Worm (Caenorhabditis elegans) whole organism, late embryonic: ENCODE results near the gene bath-46.
"Not testable (repeated sequence)": the region's sequence is repeated elsewhere in the genome, so short reads cannot be mapped to it uniquely, and the experiment has no call there.

Source experiments
- C38D4.7 ChIP-seq: fragments of 200-800 bp; sonication (Bioruptor generic); optimal IDR thresholded peaks from 2 replicates; lab custom pipeline; 2018; ENCODE audit warnings: mild to moderate bottlenecking, missing genetic modification characterization, moderate library complexity, missing compliant biosample characterization
- F13H6.1 ChIP-seq: sonication (generic microtip); optimal IDR thresholded peaks from 2 replicates; lab custom pipeline; 2016; ENCODE audit warnings: missing genetic modification characterization, missing compliant biosample characterization
- ceh-18 ChIP-seq: sonication (generic microtip); optimal IDR thresholded peaks from 2 replicates; lab custom pipeline; 2016; ENCODE audit warnings: missing genetic modification characterization, missing compliant biosample characterization
- ceh-19 ChIP-seq: fragments of 200-800 bp; sonication (Bioruptor generic); optimal IDR thresholded peaks from 2 replicates; lab custom pipeline; 2018; ENCODE audit warnings: mild to moderate bottlenecking, missing genetic modification characterization, missing compliant biosample characterization
- ceh-22 ChIP-seq: sonication (generic microtip); optimal IDR thresholded peaks from 2 replicates; lab custom pipeline; 2017; ENCODE audit warnings: missing biosample characterization, missing genetic modification characterization
- ceh-24 ChIP-seq: sonication (generic microtip); optimal IDR thresholded peaks from 2 replicates; lab custom pipeline; 2016; ENCODE audit warnings: mild to moderate bottlenecking, missing genetic modification characterization, missing compliant biosample characterization
- ceh-31 ChIP-seq: sonication (generic microtip); optimal IDR thresholded peaks from 2 replicates; lab custom pipeline; 2016; ENCODE audit warnings: missing genetic modification characterization, missing compliant biosample characterization
- ceh-34 ChIP-seq: sonication (generic microtip); optimal IDR thresholded peaks from 2 replicates; lab custom pipeline; 2016; ENCODE audit warnings: mild to moderate bottlenecking, missing genetic modification characterization, missing compliant biosample characterization
- ceh-6 ChIP-seq: fragments of 200-800 bp; sonication (Bioruptor generic); optimal IDR thresholded peaks from 2 replicates; lab custom pipeline; 2018; ENCODE audit warnings: mild to moderate bottlenecking, missing genetic modification characterization, missing compliant biosample characterization
- elt-4 ChIP-seq: sonication (generic microtip); optimal IDR thresholded peaks from 2 replicates; lab custom pipeline; 2016; ENCODE audit warnings: missing genetic modification characterization, missing compliant biosample characterization
- eyg-1 ChIP-seq: sonication (generic microtip); optimal IDR thresholded peaks from 2 replicates; lab custom pipeline; 2016; ENCODE audit warnings: missing genotype, missing genetic modification characterization, missing compliant biosample characterization
- fkh-6 ChIP-seq: sonication (generic microtip); optimal IDR thresholded peaks from 2 replicates; lab custom pipeline; 2016; ENCODE audit warnings: missing genetic modification characterization, missing compliant biosample characterization
- gmeb-2 ChIP-seq: sonication (generic microtip); optimal IDR thresholded peaks from 2 replicates; lab custom pipeline; 2016; ENCODE audit warnings: missing genetic modification characterization, inconsistent platforms, missing compliant biosample characterization
- hlh-30 ChIP-seq: sonication (generic microtip); optimal IDR thresholded peaks from 2 replicates; lab custom pipeline; 2017; ENCODE audit warnings: antibody characterized with exemption, missing genetic modification characterization, missing compliant biosample characterization; ENCODE audit not compliant: insufficient read depth
- hlh-8 ChIP-seq: sonication (generic microtip); optimal IDR thresholded peaks from 2 replicates; lab custom pipeline; 2016; ENCODE audit warnings: missing genotype, missing genetic modification characterization, missing compliant biosample characterization
- lim-6 ChIP-seq: sonication (generic microtip); optimal IDR thresholded peaks from 2 replicates; lab custom pipeline; 2016; ENCODE audit warnings: missing genetic modification characterization, missing compliant biosample characterization
- lin-11 ChIP-seq: fragments of 200-800 bp; sonication (Bioruptor generic); optimal IDR thresholded peaks from 2 replicates; lab custom pipeline; 2018; ENCODE audit warnings: mild to moderate bottlenecking, missing genetic modification characterization, missing compliant biosample characterization
- madf-2 ChIP-seq: sonication (generic microtip); optimal IDR thresholded peaks from 2 replicates; lab custom pipeline; 2017; ENCODE audit warnings: missing genetic modification characterization, missing compliant biosample characterization
- mec-3 ChIP-seq: sonication (generic microtip); optimal IDR thresholded peaks from 2 replicates; lab custom pipeline; 2016; ENCODE audit warnings: borderline replicate concordance, missing genetic modification characterization, missing compliant biosample characterization
- nhr-11 ChIP-seq: fragments of 150-350 bp; optimal IDR thresholded peaks from 2 replicates; lab custom pipeline; 2014; ENCODE audit warnings: missing biosample characterization, missing genetic modification characterization
- npax-4 ChIP-seq: sonication (generic microtip); optimal IDR thresholded peaks from 2 replicates; lab custom pipeline; 2016; ENCODE audit warnings: missing genetic modification characterization, missing compliant biosample characterization
- pax-1 ChIP-seq: fragments of 150-350 bp; optimal IDR thresholded peaks from 2 replicates; lab custom pipeline; 2014; ENCODE audit warnings: missing biosample characterization, missing genetic modification characterization
- pha-2 ChIP-seq: sonication (generic microtip); optimal IDR thresholded peaks from 2 replicates; lab custom pipeline; 2017; ENCODE audit warnings: mild to moderate bottlenecking, missing genetic modification characterization, missing compliant biosample characterization
- pha-4 ChIP-seq: fragments of 150-350 bp; optimal IDR thresholded peaks from 2 replicates; lab custom pipeline; 2018; ENCODE audit warnings: missing biosample characterization, missing genetic modification reagents, missing genetic modification characterization
- pqm-1 ChIP-seq: sonication (generic microtip); optimal IDR thresholded peaks from 2 replicates; lab custom pipeline; 2016; ENCODE audit warnings: missing genetic modification characterization, missing compliant biosample characterization
- sox-2 ChIP-seq: fragments of 200-800 bp; sonication (Bioruptor generic); IDR thresholded peaks from 2 replicates; pipeline ENCODE4 v1.3.6; 2022; ENCODE audit warnings: missing genetic modification reagents, missing genetic modification characterization, missing compliant biosample characterization
- sox-4 ChIP-seq: sonication (generic microtip); optimal IDR thresholded peaks from 2 replicates; lab custom pipeline; 2017; ENCODE audit warnings: mild to moderate bottlenecking, missing genetic modification characterization, inconsistent platforms, missing compliant biosample characterization
- syd-9 ChIP-seq: sonication (generic microtip); optimal IDR thresholded peaks from 2 replicates; lab custom pipeline; 2016; ENCODE audit warnings: mild to moderate bottlenecking, missing genetic modification characterization, moderate library complexity, missing compliant biosample characterization
- tbx-7 ChIP-seq: sonication (generic microtip); optimal IDR thresholded peaks from 2 replicates; lab custom pipeline; 2016; ENCODE audit warnings: missing genotype, missing genetic modification characterization, missing compliant biosample characterization
- ttx-3 ChIP-seq: sonication (generic microtip); optimal IDR thresholded peaks from 2 replicates; lab custom pipeline; 2016; ENCODE audit warnings: missing genetic modification reagents, missing genetic modification characterization, missing compliant biosample characterization
- unc-42 ChIP-seq: sonication (generic microtip); optimal IDR thresholded peaks from 2 replicates; lab custom pipeline; 2016; ENCODE audit warnings: missing genotype, missing genetic modification characterization, missing compliant biosample characterization
- unc-86 ChIP-seq: sonication (generic microtip); optimal IDR thresholded peaks from 2 replicates; lab custom pipeline; 2016; ENCODE audit warnings: missing genetic modification characterization, missing compliant biosample characterization
- ztf-16 ChIP-seq: sonication (generic microtip); optimal IDR thresholded peaks from 2 replicates; lab custom pipeline; 2017; ENCODE audit warnings: missing genetic modification characterization, missing compliant biosample characterization

bath-46 gene

ce11 chrII:1597101-1598088 lies at the start of gene bath-46:
Gene bath-46, plus strand, starts transcription at chrII:1597906.
- TF ChIP-seq sox-4 (tag; lab: Kevin White, UChicago) (no peak), syd-9 (no peak), gmeb-2 (tag; lab: Kevin White, UChicago) (no peak), ceh-24 (no peak), pax-1 (no peak), nhr-11 (tag; lab: Kevin White, UChicago) (no peak), F13H6.1 (tag; lab: Kevin White, UChicago) (no peak), ceh-31 (tag; lab: Kevin White, UChicago) (no peak)

ce11 chrII:1550501-1550900 lies 47.2 kb upstream of the bath-46 start, which contains the start of the genes fbxb-52 and fbxb-51:
Gene fbxb-52, minus strand, starts transcription at chrII:1550601.
Gene fbxb-51, plus strand, starts transcription at chrII:1550712.
- TF ChIP-seq lim-6 (tag; lab: Kevin White, UChicago) (no peak), ceh-6 (GFP tag; lab: Kevin White, UChicago) (no peak), ceh-34 (tag; lab: Kevin White, UChicago) (no peak), tbx-7 (no peak), lin-11 (tag; lab: Kevin White, UChicago) (no peak), madf-2 (tag; lab: Kevin White, UChicago) (no peak), gmeb-2 (tag; lab: Kevin White, UChicago) (no peak), pqm-1 (tag; lab: Kevin White, UChicago) (no peak), fkh-6 (tag; lab: Kevin White, UChicago) (no peak), nhr-11 (tag; lab: Kevin White, UChicago) (no peak), ceh-22 (no peak)

ce11 chrII:1556217-1556616 lies 41.5 kb upstream of the bath-46 start, which contains the start of the genes fbxb-54 and fbxb-50:
Gene fbxb-54, minus strand, starts transcription at chrII:1556317.
Gene fbxb-50, plus strand, starts transcription at chrII:1556443.
- TF ChIP-seq ztf-16; hlh-30 (tag; lab: Kevin White, UChicago); npax-4 (tag; lab: Kevin White, UChicago): not testable (repeated sequence)

- no peak for TF ChIP-seq tbx-7
- TF ChIP-seq ttx-3 (tag; lab: Kevin White, UChicago), result no peak
- no peak for TF ChIP-seq unc-42 (tag; lab: Kevin White, UChicago)
- no peak for TF ChIP-seq ceh-19 (GFP tag; lab: Kevin White, UChicago)
- TF ChIP-seq mec-3, result no peak
- no peak for TF ChIP-seq ceh-18 (tag; lab: Kevin White, UChicago)
- no peak for TF ChIP-seq ceh-6 (GFP tag; lab: Kevin White, UChicago)
- no peak for TF ChIP-seq pha-2 (tag; lab: Kevin White, UChicago)
- TF ChIP-seq eyg-1 (tag; lab: Kevin White, UChicago), result no peak
Measured at ce11 chrII:1560839-1561238, 36.9 kb upstream of the bath-46 start.

- TF ChIP-seq sox-2 (no peak), ttx-3 (tag; lab: Kevin White, UChicago) (no peak), hlh-8 (tag; lab: Kevin White, UChicago) (no peak), ceh-6 (GFP tag; lab: Kevin White, UChicago) (no peak), eyg-1 (tag; lab: Kevin White, UChicago) (no peak), pax-1 (no peak)
Measured at ce11 chrII:1561863-1562262, 35.8 kb upstream of the bath-46 start, which contains the start of gene K05F6.14. Gene K05F6.14, plus strand, starts transcription at chrII:1562163.

ce11 chrII:1567646-1568045 lies 30.1 kb upstream of the bath-46 start, which contains the start of gene K05F6.8:
Gene K05F6.8, minus strand, starts transcription at chrII:1567746.
- no peak for TF ChIP-seq unc-86
- TF ChIP-seq elt-4 (tag; lab: Kevin White, UChicago), result no peak
- TF ChIP-seq C38D4.7, result no peak
- no peak for TF ChIP-seq pha-4 (tag; lab: Kevin White, UChicago)
